Worm (Caenorhabditis elegans): ENCODE data around the gene nhr-8.

ce11 chrIV:7724912-7725311 lies 14.1 kb downstream of the nhr-8 start:
- no peak for TF ChIP-seq nhr-11 (tag; optimal IDR thresholded peaks at IDR 0.05)
- no peak for TF ChIP-seq mec-3 (tag; optimal IDR thresholded peaks at IDR 0.05; ENCODE audit: borderline replicate concordance)
- no peak for TF ChIP-seq C38D4.7 (GFP tag; optimal IDR thresholded peaks at IDR 0.05)
- no peak for TF ChIP-seq fkh-10 (GFP tag; optimal IDR thresholded peaks at IDR 0.05)
- no peak for TF ChIP-seq tbx-2 (tag; optimal IDR thresholded peaks at IDR 0.05)
- TF ChIP-seq madf-2 (tag; optimal IDR thresholded peaks at IDR 0.05): no peak

Data from whole organism, late embryonic.